Fruit fly (Drosophila melanogaster) whole organism, pupa: ENCODE data around the gene bocks.
A peak's percentile ranks its signal among the peaks of the same experiment; 100 is the strongest.

Source experiments
- CG10348 ChIP-seq: fragments of 200-800 bp; sonication (Bioruptor generic); IDR thresholded peaks from 2 replicates; pipeline ENCODE4 v1.3.6; 2022; ENCODE audit warnings: missing biosample characterization, missing genetic modification characterization
- CG12605 ChIP-seq: fragments of 200-800 bp; sonication (Bioruptor generic); IDR thresholded peaks from 2 replicates; pipeline ENCODE4 v1.3.6; 2022; ENCODE audit warnings: missing biosample characterization, missing genetic modification characterization
- CG13204 ChIP-seq: fragments of 200-800 bp; sonication (Bioruptor generic); optimal IDR thresholded peaks from 2 replicates; lab custom pipeline; 2018; ENCODE audit warnings: missing biosample characterization, mild to moderate bottlenecking, missing genetic modification characterization, moderate library complexity
- CG14655 ChIP-seq: fragments of 200-800 bp; sonication (Bioruptor generic); optimal IDR thresholded peaks from 3 replicates; lab custom pipeline; 2017; ENCODE audit warnings: mild to moderate bottlenecking, missing biosample characterization, missing genetic modification reagents, missing genetic modification characterization
- CG15710 ChIP-seq: fragments of 200-800 bp; sonication (Bioruptor generic); optimal IDR thresholded peaks from 2 replicates; lab custom pipeline; 2018; ENCODE audit warnings: missing biosample characterization, mild to moderate bottlenecking, missing genetic modification characterization, moderate library complexity
- CG17806 ChIP-seq: fragments of 200-800 bp; sonication (Bioruptor generic); optimal IDR thresholded peaks from 2 replicates; lab custom pipeline; 2018; ENCODE audit warnings: missing biosample characterization, mild to moderate bottlenecking, missing genetic modification characterization, moderate library complexity
- CG32121 ChIP-seq: fragments of 200-800 bp; sonication (Bioruptor generic); IDR thresholded peaks from 2 replicates; pipeline ENCODE4 v1.3.6; 2022; ENCODE audit warnings: missing biosample characterization, missing genetic modification characterization
- CG34367 ChIP-seq: fragments of 200-800 bp; sonication (Bioruptor generic); optimal IDR thresholded peaks from 2 replicates; lab custom pipeline; 2018; ENCODE audit warnings: missing biosample characterization, mild to moderate bottlenecking, missing genetic modification characterization
- CG4496 ChIP-seq: fragments of 200-800 bp; sonication (Bioruptor generic); IDR thresholded peaks from 3 replicates; pipeline ENCODE4 v1.3.6; 2022; ENCODE audit warnings: missing biosample characterization, missing genetic modification characterization
- CG8159 ChIP-seq: fragments of 200-800 bp; sonication (Bioruptor generic); optimal IDR thresholded peaks from 3 replicates; lab custom pipeline; 2018; ENCODE audit warnings: missing biosample characterization, mild to moderate bottlenecking, missing genetic modification characterization, moderate library complexity
- CG8301 ChIP-seq: fragments of 200-800 bp; sonication (Bioruptor generic); optimal IDR thresholded peaks from 2 replicates; lab custom pipeline; 2018; ENCODE audit warnings: missing biosample characterization, mild to moderate bottlenecking, missing genetic modification characterization
- CG9948 ChIP-seq: fragments of 200-800 bp; sonication (Bioruptor generic); optimal IDR thresholded peaks from 2 replicates; lab custom pipeline; 2018; ENCODE audit warnings: missing biosample characterization, mild to moderate bottlenecking, missing genetic modification characterization, moderate library complexity
- D1 ChIP-seq: fragments of 200-800 bp; sonication (Bioruptor generic); optimal IDR thresholded peaks from 2 replicates; lab custom pipeline; 2018; ENCODE audit warnings: missing biosample characterization, mild to moderate bottlenecking, missing genetic modification characterization, moderate library complexity
- EcR ChIP-seq: fragments of 200-800 bp; sonication (Bioruptor generic); optimal IDR thresholded peaks from 3 replicates; lab custom pipeline; 2019; ENCODE audit warnings: missing biosample characterization, missing genetic modification characterization, mild to moderate bottlenecking, moderate library complexity, missing genetic modification reagents
- Ets98B ChIP-seq: fragments of 200-800 bp; sonication (Bioruptor generic); IDR thresholded peaks from 2 replicates; pipeline ENCODE4 v1.3.6; 2022; ENCODE audit warnings: missing biosample characterization, missing genetic modification characterization
- Pif1A ChIP-seq: fragments of 200-800 bp; sonication (Bioruptor generic); optimal IDR thresholded peaks from 3 replicates; lab custom pipeline; 2016; ENCODE audit warnings: missing biosample characterization, missing genetic modification characterization
- Pif1B ChIP-seq: fragments of 200-800 bp; sonication (Bioruptor generic); optimal IDR thresholded peaks from 3 replicates; lab custom pipeline; 2016; ENCODE audit warnings: missing biosample characterization, missing genetic modification characterization
- Snoo ChIP-seq: fragments of 200-800 bp; sonication (Bioruptor generic); optimal IDR thresholded peaks from 3 replicates; lab custom pipeline; 2017; ENCODE audit warnings: missing biosample characterization, mild to moderate bottlenecking, missing genetic modification characterization, inconsistent platforms
- fd96Ca ChIP-seq: fragments of 200-800 bp; sonication (Bioruptor generic); IDR thresholded peaks from 3 replicates; pipeline ENCODE4 v1.3.6; 2022; ENCODE audit warnings: missing biosample characterization, missing genetic modification characterization
- gl ChIP-seq: fragments of 200-800 bp; sonication (Bioruptor generic); optimal IDR thresholded peaks from 2 replicates; lab custom pipeline; 2018; ENCODE audit warnings: missing biosample characterization, mild to moderate bottlenecking, missing genetic modification characterization
- rn ChIP-seq: fragments of 200-800 bp; sonication (Bioruptor generic); IDR thresholded peaks from 2 replicates; pipeline ENCODE4 v1.3.6; 2022; ENCODE audit warnings: missing biosample characterization, missing genetic modification characterization

Gene bocks

dm6 chr3R:9559413-9560014 is 31.3 kb downstream of the bocks start, which contains the start of the genes AP-1mu and MBD-like:
Gene AP-1mu, minus strand, starts transcription at chr3R:9559525.
Gene MBD-like, plus strand, starts transcription at chr3R:9559760.
- TF ChIP-seq CG17806 (peak; percentile 15), Snoo (peak; percentile 31), CG32121 (GFP tag; lab: Robert Waterston, UW) (peak; percentile 48; the same call in 1 of the 2 replicates), CG12605 (no peak), CG34367 (tag; lab: Kevin White, UChicago) (no peak), EcR (GFP tag; lab: Kevin White, UChicago) (no peak), fd96Ca (GFP tag; lab: Robert Waterston, UW) (peak; percentile 42; the same call in 1 of the 3 replicates), CG13204 (GFP tag; lab: Kevin White, UChicago) (no peak), Pif1B (GFP tag; lab: Kevin White, UChicago) (no peak), D1 (tag; lab: Kevin White, UChicago) (no peak), CG15710 (tag; lab: Kevin White, UChicago) (peak; percentile 65), CG4496 (GFP tag; lab: Robert Waterston, UW) (peak; percentile 55; the same call in 2 of the 3 replicates), gl (no peak), CG14655 (no peak), CG8301 (tag; lab: Kevin White, UChicago) (no peak), CG8159 (tag; lab: Kevin White, UChicago) (peak; percentile 53), Pif1A (no peak), rn (GFP tag; lab: Robert Waterston, UW) (peak; percentile 20; the same call in 1 of the 2 replicates), CG9948 (tag; lab: Kevin White, UChicago) (peak; percentile 20), CG10348 (GFP tag; lab: Robert Waterston, UW) (no peak), Ets98B (GFP tag; lab: Robert Waterston, UW) (no peak)

DNA sequence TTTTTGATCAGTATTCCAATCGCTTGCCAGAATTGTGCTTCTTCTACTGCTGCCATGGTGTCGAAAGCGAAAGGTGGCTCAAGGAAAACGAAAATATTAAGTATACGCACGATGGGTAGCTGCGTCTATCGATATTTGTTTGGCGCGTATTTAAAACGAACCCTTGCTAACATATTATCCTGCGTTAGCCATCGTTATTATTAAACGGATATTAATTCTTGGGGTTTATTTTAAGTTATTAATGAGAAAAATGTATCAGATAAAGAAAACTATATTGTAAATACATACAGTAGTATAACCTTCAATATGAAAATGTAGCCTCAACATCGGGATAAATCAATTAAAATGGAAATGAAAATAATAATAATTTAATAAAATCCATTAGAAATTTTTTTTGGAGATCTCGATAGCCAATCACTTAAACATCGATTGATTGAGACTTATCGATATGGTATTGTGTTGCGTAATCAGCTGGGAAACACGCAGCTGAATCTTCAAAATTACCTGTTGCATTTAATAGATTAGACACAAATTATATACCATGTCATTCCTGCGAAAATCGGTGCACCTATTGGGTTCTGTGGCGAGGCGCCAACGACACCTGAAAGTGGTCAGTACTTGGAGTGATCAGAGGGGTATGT is 35.3 kb downstream of the bocks start, which contains the start of the genes CG9386 and BckdhA:
Gene CG9386, minus strand, starts transcription at position 75 of the 641 bp plus-strand sequence.
Gene BckdhA, plus strand, starts transcription at position 452 of the 641 bp plus-strand sequence.
- TF ChIP-seq CG9948 (tag; lab: Kevin White, UChicago), result no peak
- no peak for TF ChIP-seq CG12605
- TF ChIP-seq CG4496 (GFP tag; lab: Robert Waterston, UW), result peak; percentile 39; the same call in 1 of the 3 replicates
- no peak for TF ChIP-seq CG14655
- no peak for TF ChIP-seq CG34367 (tag; lab: Kevin White, UChicago)
- TF ChIP-seq D1 (tag; lab: Kevin White, UChicago), result no peak
- TF ChIP-seq Ets98B (GFP tag; lab: Robert Waterston, UW), result no peak; the same call in 1 of the 2 replicates
- TF ChIP-seq CG8301 (tag; lab: Kevin White, UChicago), result no peak
- peak; percentile 23 for TF ChIP-seq Snoo
- no peak for TF ChIP-seq EcR (GFP tag; lab: Kevin White, UChicago)
- no peak for TF ChIP-seq Pif1B (GFP tag; lab: Kevin White, UChicago)
- 0 out of 2 replicates have a peak, but pooled peaks have one; percentile 10 for TF ChIP-seq CG32121 (GFP tag; lab: Robert Waterston, UW)
- peak; percentile 16 for TF ChIP-seq CG8159 (tag; lab: Kevin White, UChicago)
- TF ChIP-seq CG15710 (tag; lab: Kevin White, UChicago), result no peak

- TF ChIP-seq Pif1A (no peak), CG14655 (no peak), CG10348 (GFP tag; lab: Robert Waterston, UW) (no peak), CG34367 (tag; lab: Kevin White, UChicago) (no peak), rn (GFP tag; lab: Robert Waterston, UW) (no peak), Pif1B (GFP tag; lab: Kevin White, UChicago) (no peak), gl (no peak), CG15710 (tag; lab: Kevin White, UChicago) (no peak), CG4496 (GFP tag; lab: Robert Waterston, UW) (no peak)
- TF ChIP-seq, all 21 proteins: peak for 0
Observed at dm6 chr3R:9551659-9552435, 39.0 kb downstream of the bocks start, which contains the start of the genes mura and RnpS1. Gene mura, minus strand, starts transcription at chr3R:9551806. Gene RnpS1, plus strand, starts transcription at chr3R:9552034.

DNA sequence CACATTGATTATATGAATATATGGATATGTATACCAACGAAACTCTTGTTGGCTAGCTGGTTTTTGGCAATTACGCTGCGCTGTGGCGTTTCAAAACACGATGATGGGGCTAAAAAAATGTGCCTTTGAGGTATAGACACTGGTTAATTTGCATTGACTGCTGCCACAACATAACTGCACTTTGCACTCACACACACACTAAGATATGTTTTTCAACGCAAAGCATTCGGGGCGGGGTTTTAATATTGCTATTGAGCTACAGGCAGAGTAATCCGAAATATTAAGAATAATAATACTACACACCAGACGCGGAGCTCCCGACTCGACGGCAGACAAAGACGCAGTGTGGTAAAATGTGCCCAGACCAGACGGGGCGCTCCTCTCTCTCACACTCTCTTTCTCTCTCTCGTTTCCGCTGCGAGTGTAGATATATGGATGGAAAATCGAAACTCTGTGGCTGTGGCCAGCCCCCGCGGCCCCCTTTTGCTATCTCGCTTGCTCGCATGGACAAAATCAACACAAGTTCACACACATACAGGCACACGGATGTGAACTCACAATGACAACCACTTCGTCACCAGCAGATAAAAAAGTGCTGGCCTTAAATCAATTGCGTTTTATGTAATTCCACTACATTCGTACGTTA is 39.7 kb downstream of the bocks start:
- peak; percentile 18 for TF ChIP-seq Pif1B (GFP tag; lab: Kevin White, UChicago)
- peak; percentile 97 for TF ChIP-seq EcR (GFP tag; lab: Kevin White, UChicago)
- TF ChIP-seq CG8301 (tag; lab: Kevin White, UChicago), result peak; percentile 1
- no peak for TF ChIP-seq CG10348 (GFP tag; lab: Robert Waterston, UW)
- peak; percentile 23 for TF ChIP-seq gl
- no peak for TF ChIP-seq CG14655
- TF ChIP-seq CG8159 (tag; lab: Kevin White, UChicago), result no peak
- TF ChIP-seq CG15710 (tag; lab: Kevin White, UChicago), result no peak
- no peak for TF ChIP-seq rn (GFP tag; lab: Robert Waterston, UW)
- peak; percentile 57 for TF ChIP-seq Snoo
- TF ChIP-seq CG17806, result peak; percentile 22
- TF ChIP-seq, all 21 proteins: peak for 6
